Fruit fly (Drosophila melanogaster) whole organism, embryonic: Measurements from ENCODE around the gene CG43093.

Experiments
- Aef1 ChIP-seq: fragments of 200-800 bp; sonication (Bioruptor generic); IDR thresholded peaks from 3 replicates; pipeline ENCODE4 v1.3.6; 2022; ENCODE audit warnings: missing biosample characterization, missing genetic modification characterization
- CG11456 ChIP-seq: fragments of 200-800 bp; sonication (Bioruptor generic); IDR thresholded peaks from 3 replicates; pipeline ENCODE4 v1.3.6; 2022; ENCODE audit warnings: missing biosample characterization, missing genetic modification characterization
- CG11560 ChIP-seq: fragments of 200-800 bp; sonication (Bioruptor generic); IDR thresholded peaks from 3 replicates; pipeline ENCODE4 v1.3.6; 2022; ENCODE audit warnings: missing biosample characterization, missing genetic modification characterization
- CG12219 ChIP-seq: fragments of 200-800 bp; sonication (Bioruptor generic); optimal IDR thresholded peaks from 3 replicates; lab custom pipeline; 2018; ENCODE audit warnings: missing biosample characterization, mild to moderate bottlenecking, missing genetic modification characterization
- CG12659 ChIP-seq: fragments of 200-800 bp; sonication (Bioruptor generic); optimal IDR thresholded peaks from 3 replicates; lab custom pipeline; 2017; ENCODE audit warnings: mild to moderate bottlenecking, missing biosample characterization, missing genetic modification reagents, missing genetic modification characterization
- CG15011 ChIP-seq: fragments of 200-800 bp; sonication (Bioruptor generic); optimal IDR thresholded peaks from 3 replicates; lab custom pipeline; 2018; ENCODE audit warnings: missing biosample characterization, mild to moderate bottlenecking, missing genetic modification characterization
- CG17361 ChIP-seq: fragments of 200-800 bp; sonication (Bioruptor generic); IDR thresholded peaks from 3 replicates; pipeline ENCODE4 v1.3.6; 2022; ENCODE audit warnings: missing biosample characterization, missing genetic modification characterization
- CG1792 ChIP-seq: fragments of 200-800 bp; sonication (Bioruptor generic); optimal IDR thresholded peaks from 2 replicates; lab custom pipeline; 2016; ENCODE audit warnings: missing biosample characterization, missing genetic modification characterization
- CG3065 ChIP-seq: fragments of 200-800 bp; sonication (Bioruptor generic); optimal IDR thresholded peaks from 2 replicates; lab custom pipeline; 2016; ENCODE audit warnings: missing biosample characterization, missing genetic modification characterization
- CG3995 ChIP-seq: fragments of 200-800 bp; sonication (Bioruptor generic); optimal IDR thresholded peaks from 3 replicates; lab custom pipeline; 2016; ENCODE audit warnings: missing biosample characterization, missing genetic modification characterization
- CG4328 ChIP-seq: fragments of 200-800 bp; sonication (Bioruptor generic); optimal IDR thresholded peaks from 3 replicates; lab custom pipeline; 2017; ENCODE audit warnings: missing biosample characterization, missing genetic modification reagents, missing genetic modification characterization
- CG4707 ChIP-seq: fragments of 200-800 bp; sonication (Bioruptor generic); optimal IDR thresholded peaks from 2 replicates; lab custom pipeline; 2018; ENCODE audit warnings: missing biosample characterization, mild to moderate bottlenecking, missing genetic modification characterization, moderate library complexity
- CG4854 ChIP-seq: fragments of 200-800 bp; sonication (Bioruptor generic); optimal IDR thresholded peaks from 2 replicates; lab custom pipeline; 2016; ENCODE audit warnings: missing biosample characterization, missing genetic modification characterization, inconsistent platforms
- CG9797 ChIP-seq: fragments of 200-800 bp; sonication (Bioruptor generic); optimal IDR thresholded peaks from 3 replicates; lab custom pipeline; 2018; ENCODE audit warnings: missing biosample characterization, mild to moderate bottlenecking, missing genetic modification characterization
- Dbx ChIP-seq: fragments of 200-800 bp; sonication (Bioruptor generic); IDR thresholded peaks from 3 replicates; pipeline ENCODE4 v1.3.6; 2022; ENCODE audit warnings: missing biosample characterization, missing genetic modification characterization
- Deaf1 ChIP-seq: fragments of 200-800 bp; optimal IDR thresholded peaks from 3 replicates; lab custom pipeline; 2019; ENCODE audit warnings: missing biosample characterization, mild to moderate bottlenecking, missing genetic modification characterization, moderate library complexity
- ERR ChIP-seq: fragments of 200-800 bp; sonication (Bioruptor generic); optimal IDR thresholded peaks from 2 replicates; lab custom pipeline; 2016; ENCODE audit warnings: missing biosample characterization, missing genetic modification characterization
- HLH54F ChIP-seq: fragments of 200-800 bp; sonication (Bioruptor generic); optimal IDR thresholded peaks from 3 replicates; lab custom pipeline; 2016; ENCODE audit warnings: missing biosample characterization, missing genetic modification characterization
- Lim3 ChIP-seq: fragments of 200-800 bp; sonication (Bioruptor generic); IDR thresholded peaks from 2 replicates; pipeline ENCODE4 v1.3.6; 2022; ENCODE audit warnings: missing biosample characterization, missing genetic modification characterization
- MBD-R2 ChIP-seq: fragments of 200-800 bp; sonication (Bioruptor generic); IDR thresholded peaks from 2 replicates; pipeline ENCODE4 v1.3.6; 2022; ENCODE audit warnings: missing biosample characterization, missing genetic modification characterization
- NK7.1 ChIP-seq: fragments of 200-800 bp; sonication (Bioruptor generic); optimal IDR thresholded peaks from 3 replicates; lab custom pipeline; 2016; ENCODE audit warnings: missing biosample characterization, missing genetic modification characterization
- Oli ChIP-seq: fragments of 200-800 bp; sonication (Bioruptor generic); optimal IDR thresholded peaks from 2 replicates; lab custom pipeline; 2018; ENCODE audit warnings: missing biosample characterization, mild to moderate bottlenecking, missing genetic modification characterization, moderate library complexity
- Opbp ChIP-seq: fragments of 200-800 bp; sonication (Bioruptor generic); IDR thresholded peaks from 3 replicates; pipeline ENCODE4 v1.3.6; 2022; ENCODE audit warnings: missing biosample characterization, missing genetic modification characterization; ENCODE audit not compliant: partially characterized antibody
- Scr ChIP-seq: fragments of 200-800 bp; sonication (Bioruptor generic); IDR thresholded peaks from 2 replicates; pipeline ENCODE4 v1.3.6; 2022; ENCODE audit warnings: missing biosample characterization, missing genetic modification characterization; ENCODE audit not compliant: partially characterized antibody
- Six4 ChIP-seq: fragments of 200-800 bp; sonication (Bioruptor generic); optimal IDR thresholded peaks from 2 replicates; lab custom pipeline; 2016; ENCODE audit warnings: missing biosample characterization, missing genetic modification characterization
- YL-1 ChIP-seq: fragments of 200-800 bp; sonication (Bioruptor generic); optimal IDR thresholded peaks from 3 replicates; lab custom pipeline; 2017; ENCODE audit warnings: missing biosample characterization, mild to moderate bottlenecking, missing genetic modification characterization
- amos ChIP-seq: fragments of 200-800 bp; sonication (Bioruptor generic); IDR thresholded peaks from 2 replicates; pipeline ENCODE4 v1.3.6; 2022; ENCODE audit warnings: missing biosample characterization, missing genetic modification characterization; ENCODE audit not compliant: partially characterized antibody
- ara ChIP-seq: fragments of 200-800 bp; sonication (Bioruptor generic); IDR thresholded peaks from 2 replicates; pipeline ENCODE4 v1.3.6; 2022; ENCODE audit warnings: missing biosample characterization, missing genetic modification characterization
- ci ChIP-seq: fragments of 200-800 bp; sonication (Bioruptor generic); IDR thresholded peaks from 3 replicates; pipeline ENCODE4 v1.3.6; 2022; ENCODE audit warnings: missing biosample characterization, missing genetic modification characterization
- dmrt99B ChIP-seq: fragments of 200-800 bp; sonication (Bioruptor generic); optimal IDR thresholded peaks from 2 replicates; lab custom pipeline; 2018; ENCODE audit warnings: missing biosample characterization, mild to moderate bottlenecking, missing genetic modification characterization, moderate library complexity
- ems ChIP-seq: fragments of 200-800 bp; sonication (Bioruptor generic); optimal IDR thresholded peaks from 3 replicates; lab custom pipeline; 2016; ENCODE audit warnings: missing biosample characterization, missing genetic modification characterization
- en ChIP-seq: fragments of 200-800 bp; sonication (Bioruptor generic); optimal IDR thresholded peaks from 2 replicates; lab custom pipeline; 2016; ENCODE audit warnings: missing biosample characterization, missing genetic modification characterization
- fd3F ChIP-seq: fragments of 200-800 bp; sonication (Bioruptor generic); optimal IDR thresholded peaks from 2 replicates; lab custom pipeline; 2018; ENCODE audit warnings: missing biosample characterization, mild to moderate bottlenecking, missing genetic modification characterization, moderate library complexity
- fd64A ChIP-seq: fragments of 200-800 bp; sonication (Bioruptor generic); optimal IDR thresholded peaks from 3 replicates; lab custom pipeline; 2018; ENCODE audit warnings: missing biosample characterization, mild to moderate bottlenecking, missing genetic modification characterization
- gem ChIP-seq: fragments of 200-800 bp; sonication (Bioruptor generic); optimal IDR thresholded peaks from 2 replicates; lab custom pipeline; 2019; ENCODE audit warnings: missing biosample characterization, mild to moderate bottlenecking, missing genetic modification characterization, moderate library complexity
- grau ChIP-seq: fragments of 200-800 bp; optimal IDR thresholded peaks from 3 replicates; lab custom pipeline; 2019; ENCODE audit warnings: missing biosample characterization, mild to moderate bottlenecking, missing genetic modification characterization, moderate library complexity
- kah ChIP-seq: fragments of 200-800 bp; sonication (Bioruptor generic); optimal IDR thresholded peaks from 2 replicates; lab custom pipeline; 2018; ENCODE audit warnings: missing biosample characterization, mild to moderate bottlenecking, missing genetic modification characterization
- lilli ChIP-seq: fragments of 200-800 bp; sonication (Bioruptor generic); optimal IDR thresholded peaks from 3 replicates; lab custom pipeline; 2016; ENCODE audit warnings: missing biosample characterization, missing genetic modification characterization
- nom ChIP-seq: fragments of 200-800 bp; sonication (Bioruptor generic); optimal IDR thresholded peaks from 2 replicates; lab custom pipeline; 2017; ENCODE audit warnings: missing biosample characterization, missing genetic modification characterization, mild to moderate bottlenecking, moderate library complexity, missing genetic modification reagents
- oc ChIP-seq: fragments of 200-800 bp; sonication (Bioruptor generic); optimal IDR thresholded peaks from 2 replicates; lab custom pipeline; 2018; ENCODE audit warnings: missing biosample characterization, mild to moderate bottlenecking, missing genetic modification characterization, moderate library complexity
- org-1 ChIP-seq: fragments of 200-800 bp; sonication (Bioruptor generic); optimal IDR thresholded peaks from 2 replicates; lab custom pipeline; 2017; ENCODE audit warnings: missing biosample characterization, missing genetic modification characterization
- phol ChIP-seq: fragments of 200-800 bp; sonication (Bioruptor generic); optimal IDR thresholded peaks from 3 replicates; lab custom pipeline; 2018; ENCODE audit warnings: missing biosample characterization, mild to moderate bottlenecking, missing genetic modification characterization, moderate library complexity
- pnt ChIP-seq: fragments of 200-800 bp; sonication (Bioruptor generic); optimal IDR thresholded peaks from 3 replicates; lab custom pipeline; 2016; ENCODE audit warnings: missing biosample characterization, missing genetic modification characterization
- ro ChIP-seq: fragments of 200-800 bp; sonication (Bioruptor generic); IDR thresholded peaks from 2 replicates; pipeline ENCODE4 v1.3.6; 2022; ENCODE audit warnings: missing biosample characterization, missing genetic modification characterization
- sd ChIP-seq: fragments of 200-800 bp; sonication (Bioruptor generic); optimal IDR thresholded peaks from 3 replicates; lab custom pipeline; 2018; ENCODE audit warnings: missing biosample characterization, mild to moderate bottlenecking, missing genetic modification characterization, moderate library complexity
- slp2 ChIP-seq: fragments of 200-800 bp; sonication (Bioruptor generic); optimal IDR thresholded peaks from 2 replicates; lab custom pipeline; 2016; ENCODE audit warnings: missing biosample characterization, missing genetic modification characterization
- sob ChIP-seq: fragments of 200-800 bp; sonication (Bioruptor generic); IDR thresholded peaks from 2 replicates; pipeline ENCODE4 v1.3.6; 2022; ENCODE audit warnings: missing biosample characterization, missing genetic modification characterization
- sqz ChIP-seq: fragments of 200-800 bp; sonication (Bioruptor generic); optimal IDR thresholded peaks from 3 replicates; lab custom pipeline; 2018; ENCODE audit warnings: missing biosample characterization, mild to moderate bottlenecking, missing genetic modification characterization
- unc-4 ChIP-seq: fragments of 200-800 bp; sonication (Bioruptor generic); IDR thresholded peaks from 2 replicates; pipeline ENCODE4 v1.3.6; 2022; ENCODE audit warnings: missing biosample characterization, missing genetic modification characterization; ENCODE audit not compliant: partially characterized antibody
- vnd ChIP-seq: fragments of 200-800 bp; sonication (Bioruptor generic); IDR thresholded peaks from 3 replicates; pipeline ENCODE4 v1.3.6; 2022; ENCODE audit warnings: missing biosample characterization, missing genetic modification characterization; ENCODE audit not compliant: partially characterized antibody
- wek ChIP-seq: fragments of 200-800 bp; sonication (Bioruptor generic); optimal IDR thresholded peaks from 3 replicates; lab custom pipeline; 2018; ENCODE audit warnings: missing biosample characterization, mild to moderate bottlenecking, missing genetic modification characterization, moderate library complexity
- z ChIP-seq: fragments of 200-800 bp; sonication (Bioruptor generic); IDR thresholded peaks from 3 replicates; pipeline ENCODE4 v1.3.6; 2022; ENCODE audit warnings: missing biosample characterization, missing genetic modification characterization

The CG43093 gene

DNA sequence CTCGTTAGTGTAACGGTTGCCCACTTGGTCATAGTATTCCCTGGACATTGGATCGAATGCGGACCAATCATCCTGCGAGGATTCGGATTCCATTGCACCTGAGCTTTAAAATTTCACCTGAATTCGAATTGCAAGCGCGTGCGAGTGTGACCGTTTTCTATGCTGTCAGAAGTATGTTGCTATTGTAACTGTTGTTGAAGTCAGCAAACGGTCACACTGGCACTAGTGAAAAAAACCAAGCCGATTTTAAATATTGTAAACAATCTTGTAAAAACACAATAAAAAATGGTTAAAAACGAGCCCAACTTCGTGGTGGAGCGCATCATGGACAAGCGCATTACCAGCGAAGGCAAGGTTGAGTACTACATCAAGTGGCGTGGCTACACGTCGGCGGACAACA lies 24.7 kb downstream of the CG43093 start, which contains the start of the genes vret and HP1c (continued):
- TF ChIP-seq ems (no peak), CG1792 (no peak), CG11560 (tag; lab: Robert Waterston, UW) (no peak), NK7.1 (GFP tag; lab: Kevin White, UChicago) (no peak), ci (GFP tag; lab: Robert Waterston, UW) (no peak), vnd (GFP tag; lab: Robert Waterston, UW) (no peak), sob (GFP tag; lab: Robert Waterston, UW) (no peak), Dbx (GFP tag; lab: Robert Waterston, UW) (no peak), Oli (tag; lab: Kevin White, UChicago) (no peak), ERR (GFP tag; lab: Kevin White, UChicago) (no peak), CG3995 (peak; percentile 47), YL-1 (GFP tag; lab: Kevin White, UChicago) (peak; percentile 10), ro (GFP tag; lab: Robert Waterston, UW) (no peak), Six4 (GFP tag; lab: Kevin White, UChicago) (no peak), phol (tag; lab: Kevin White, UChicago) (peak; percentile 23), CG4854 (GFP tag; lab: Kevin White, UChicago) (no peak), Scr (GFP tag; lab: Robert Waterston, UW) (peak; percentile 38; the same call in 1 of the 2 replicates), CG4707 (no peak), CG15011 (GFP tag; lab: Kevin White, UChicago) (no peak), sd (tag; lab: Kevin White, UChicago) (no peak), CG4328 (GFP tag; lab: Kevin White, UChicago) (no peak), sqz (GFP tag; lab: Kevin White, UChicago) (no peak), fd64A (no peak), slp2 (GFP tag; lab: Kevin White, UChicago) (no peak), dmrt99B (no peak), unc-4 (GFP tag; lab: Robert Waterston, UW) (no peak), Lim3 (GFP tag; lab: Robert Waterston, UW) (no peak), CG12219 (GFP tag; lab: Kevin White, UChicago) (no peak), ara (GFP tag; lab: Robert Waterston, UW) (no peak), CG9797 (peak; percentile 85), Opbp (peak; percentile 46; the same call in 1 of the 3 replicates), MBD-R2 (peak; percentile 95), pnt (GFP tag; lab: Kevin White, UChicago) (no peak), lilli (GFP tag; lab: Kevin White, UChicago) (no peak), wek (GFP tag; lab: Kevin White, UChicago) (no peak), HLH54F (GFP tag; lab: Kevin White, UChicago) (no peak), org-1 (GFP tag; lab: Kevin White, UChicago) (no peak), CG11456 (GFP tag; lab: Robert Waterston, UW) (no peak), kah (GFP tag; lab: Kevin White, UChicago) (no peak), CG3065 (no peak), Deaf1 (no peak), CG17361 (GFP tag; lab: Robert Waterston, UW) (no peak), fd3F (GFP tag; lab: Kevin White, UChicago) (no peak), en (GFP tag; lab: Kevin White, UChicago) (no peak), z (GFP tag; lab: Robert Waterston, UW) (no peak), amos (GFP tag; lab: Robert Waterston, UW) (peak; percentile 33; the same call in 1 of the 2 replicates), gem (tag; lab: Kevin White, UChicago) (no peak), nom (GFP tag; lab: Kevin White, UChicago) (no peak), oc (tag; lab: Kevin White, UChicago) (no peak), CG12659 (GFP tag; lab: Kevin White, UChicago) (peak; percentile 40), grau (tag; lab: Kevin White, UChicago) (no peak), Aef1 (GFP tag; lab: Robert Waterston, UW) (peak; percentile 68)
